Fruit fly (Drosophila melanogaster) whole organism, pupa: ENCODE data around the gene ft.

Experiments
- CG15710 ChIP-seq: fragments of 200-800 bp; sonication (Bioruptor generic); optimal IDR thresholded peaks from 2 replicates; lab custom pipeline; 2018; ENCODE audit warnings: missing biosample characterization, mild to moderate bottlenecking, missing genetic modification characterization, moderate library complexity
- CG17806 ChIP-seq: fragments of 200-800 bp; sonication (Bioruptor generic); optimal IDR thresholded peaks from 2 replicates; lab custom pipeline; 2018; ENCODE audit warnings: missing biosample characterization, mild to moderate bottlenecking, missing genetic modification characterization, moderate library complexity
- CG4496 ChIP-seq: fragments of 200-800 bp; sonication (Bioruptor generic); IDR thresholded peaks from 3 replicates; pipeline ENCODE4 v1.3.6; 2022; ENCODE audit warnings: missing biosample characterization, missing genetic modification characterization
- CG8301 ChIP-seq: fragments of 200-800 bp; sonication (Bioruptor generic); optimal IDR thresholded peaks from 2 replicates; lab custom pipeline; 2018; ENCODE audit warnings: missing biosample characterization, mild to moderate bottlenecking, missing genetic modification characterization
- CG9948 ChIP-seq: fragments of 200-800 bp; sonication (Bioruptor generic); optimal IDR thresholded peaks from 2 replicates; lab custom pipeline; 2018; ENCODE audit warnings: missing biosample characterization, mild to moderate bottlenecking, missing genetic modification characterization, moderate library complexity
- Ets98B ChIP-seq: fragments of 200-800 bp; sonication (Bioruptor generic); IDR thresholded peaks from 2 replicates; pipeline ENCODE4 v1.3.6; 2022; ENCODE audit warnings: missing biosample characterization, missing genetic modification characterization
- Snoo ChIP-seq: fragments of 200-800 bp; sonication (Bioruptor generic); optimal IDR thresholded peaks from 3 replicates; lab custom pipeline; 2017; ENCODE audit warnings: missing biosample characterization, mild to moderate bottlenecking, missing genetic modification characterization, inconsistent platforms
- fd96Ca ChIP-seq: fragments of 200-800 bp; sonication (Bioruptor generic); IDR thresholded peaks from 3 replicates; pipeline ENCODE4 v1.3.6; 2022; ENCODE audit warnings: missing biosample characterization, missing genetic modification characterization
- gl ChIP-seq: fragments of 200-800 bp; sonication (Bioruptor generic); optimal IDR thresholded peaks from 2 replicates; lab custom pipeline; 2018; ENCODE audit warnings: missing biosample characterization, mild to moderate bottlenecking, missing genetic modification characterization

DNA sequence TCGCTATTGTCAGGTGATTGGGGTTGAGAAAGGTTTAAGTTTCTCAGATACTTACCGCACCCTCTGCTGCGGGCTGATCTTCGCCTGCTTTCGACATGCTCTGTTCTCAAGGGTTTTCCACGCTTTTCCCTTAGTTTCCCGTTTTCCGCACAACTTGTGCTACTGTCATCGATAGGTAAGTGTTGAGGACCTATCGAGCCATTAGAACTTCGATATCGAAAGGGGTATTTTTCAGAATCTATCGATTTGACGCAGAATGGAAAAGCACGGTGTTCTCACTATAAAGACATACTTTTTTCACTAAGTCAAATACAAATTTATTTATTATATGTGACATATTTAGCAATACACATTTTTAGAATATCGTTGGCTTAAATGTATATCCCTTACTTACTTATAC, 5.2 kb upstream of the ft start, which contains the start of gene CG3702:
- no peak for TF ChIP-seq CG17806 (tag; lab: Kevin White, UChicago)
- TF ChIP-seq Ets98B (GFP tag; lab: Robert Waterston, UW), result no peak
- TF ChIP-seq CG8301, result no peak
- no peak for TF ChIP-seq CG9948 (tag; lab: Kevin White, UChicago)
- no peak for TF ChIP-seq CG4496 (GFP tag; lab: Robert Waterston, UW)
- TF ChIP-seq Snoo (tag; lab: Kevin White, UChicago), result no peak
- TF ChIP-seq fd96Ca (GFP tag; lab: Robert Waterston, UW), result no peak
- no peak for TF ChIP-seq gl (tag; lab: Kevin White, UChicago)
- peak; percentile 3 for TF ChIP-seq CG15710 (tag; lab: Kevin White, UChicago)
